Fruit fly (Drosophila melanogaster) whole organism, embryonic: ENCODE data around the gene CG6163.

Source experiments
- Antp ChIP-seq: fragments of 200-800 bp; sonication (Bioruptor generic); optimal IDR thresholded peaks from 3 replicates; lab custom pipeline; 2016; ENCODE audit warnings: missing biosample characterization, missing genetic modification characterization
- Awh ChIP-seq: fragments of 200-800 bp; sonication (Bioruptor generic); IDR thresholded peaks from 2 replicates; pipeline ENCODE4, ENCODE4 v1.3.6; 2022; ENCODE audit warnings: missing biosample characterization, missing genetic modification characterization
- B-H2 ChIP-seq: fragments of 200-800 bp; sonication (Bioruptor generic); optimal IDR thresholded peaks from 2 replicates; lab custom pipeline; 2018; ENCODE audit warnings: missing biosample characterization, mild to moderate bottlenecking, missing genetic modification characterization
- Blimp-1 ChIP-seq: fragments of 200-800 bp; sonication (Bioruptor generic); optimal IDR thresholded peaks from 3 replicates; lab custom pipeline; 2018; ENCODE audit warnings: missing biosample characterization, missing genetic modification characterization, mild to moderate bottlenecking, moderate library complexity, missing genetic modification reagents
- CG10462 ChIP-seq: fragments of 200-800 bp; sonication (Bioruptor generic); optimal IDR thresholded peaks from 2 replicates; lab custom pipeline; 2016; ENCODE audit warnings: missing biosample characterization, missing genetic modification characterization
- CG11093 ChIP-seq: fragments of 200-800 bp; sonication (Bioruptor generic); IDR thresholded peaks from 3 replicates; pipeline ENCODE4 v1.3.6; 2022; ENCODE audit warnings: missing biosample characterization, missing genetic modification characterization
- CG12219 ChIP-seq: fragments of 200-800 bp; sonication (Bioruptor generic); optimal IDR thresholded peaks from 3 replicates; lab custom pipeline; 2018; ENCODE audit warnings: missing biosample characterization, mild to moderate bottlenecking, missing genetic modification characterization
- CG12391 ChIP-seq: fragments of 200-800 bp; sonication (Bioruptor generic); optimal IDR thresholded peaks from 3 replicates; lab custom pipeline; 2018; ENCODE audit warnings: missing biosample characterization, mild to moderate bottlenecking, missing genetic modification characterization, moderate library complexity
- CG31388 ChIP-seq: fragments of 200-800 bp; sonication (Bioruptor generic); optimal IDR thresholded peaks from 2 replicates; lab custom pipeline; 2016; ENCODE audit warnings: missing biosample characterization, missing genetic modification characterization
- CG32772 ChIP-seq: fragments of 200-800 bp; sonication (Bioruptor generic); IDR thresholded peaks from 2 replicates; pipeline ENCODE4 v1.3.6; 2022; ENCODE audit warnings: missing biosample characterization, missing genetic modification characterization
- CG42726 ChIP-seq: fragments of 200-800 bp; sonication (Bioruptor generic); IDR thresholded peaks from 2 replicates; pipeline ENCODE4 v1.3.6; 2022; ENCODE audit warnings: missing biosample characterization, missing genetic modification characterization; ENCODE audit not compliant: partially characterized antibody
- CG6813 ChIP-seq: fragments of 200-800 bp; sonication (Bioruptor generic); optimal IDR thresholded peaks from 2 replicates; lab custom pipeline; 2017; ENCODE audit warnings: missing biosample characterization, missing genetic modification characterization, mild to moderate bottlenecking, moderate library complexity, missing genetic modification reagents
- CG9876 ChIP-seq: fragments of 200-800 bp; sonication (Bioruptor generic); optimal IDR thresholded peaks from 2 replicates; lab custom pipeline; 2016; ENCODE audit warnings: missing biosample characterization, missing genetic modification characterization
- CoRest ChIP-seq: fragments of 200-800 bp; sonication (Bioruptor generic); optimal IDR thresholded peaks from 3 replicates; lab custom pipeline; 2018; ENCODE audit warnings: missing biosample characterization, mild to moderate bottlenecking, missing genetic modification characterization, moderate library complexity
- Dref ChIP-seq: fragments of 200-800 bp; sonication (Bioruptor generic); IDR thresholded peaks from 2 replicates; pipeline ENCODE4 v1.3.6; 2022; ENCODE audit warnings: missing biosample characterization, missing genetic modification characterization
- Ets97D ChIP-seq: fragments of 200-800 bp; sonication (Bioruptor generic); optimal IDR thresholded peaks from 3 replicates; lab custom pipeline; 2016; ENCODE audit warnings: missing biosample characterization, missing genetic modification characterization
- Gug ChIP-seq: fragments of 200-800 bp; sonication (Bioruptor generic); IDR thresholded peaks from 4 replicates; pipeline ENCODE4 v1.3.6; 2022; ENCODE audit warnings: missing biosample characterization, missing genetic modification characterization
- H15 ChIP-seq: fragments of 200-800 bp; sonication (Bioruptor generic); IDR thresholded peaks from 3 replicates; pipeline ENCODE4 v1.3.6; 2022; ENCODE audit warnings: missing biosample characterization, missing genetic modification characterization
- Hmx ChIP-seq: fragments of 200-800 bp; sonication (Bioruptor generic); optimal IDR thresholded peaks from 2 replicates; lab custom pipeline; 2016; ENCODE audit warnings: missing biosample characterization, missing genetic modification characterization
- Lpt ChIP-seq: fragments of >200 bp; optimal IDR thresholded peaks from 2 replicates; lab custom pipeline; 2018; ENCODE audit warnings: missing biosample characterization, missing genetic modification characterization
- Optix ChIP-seq: fragments of 200-800 bp; sonication (Bioruptor generic); IDR thresholded peaks from 3 replicates; pipeline ENCODE4 v1.3.6; 2022; ENCODE audit warnings: missing biosample characterization, missing genetic modification characterization
- Ssrp ChIP-seq: fragments of 200-800 bp; sonication (Bioruptor generic); optimal IDR thresholded peaks from 2 replicates; lab custom pipeline; 2018; ENCODE audit warnings: missing biosample characterization, mild to moderate bottlenecking, missing genetic modification characterization, moderate library complexity
- ab ChIP-seq: fragments of 200-800 bp; sonication (Bioruptor generic); optimal IDR thresholded peaks from 2 replicates; lab custom pipeline; 2016; ENCODE audit warnings: missing biosample characterization, missing genetic modification characterization
- ac ChIP-seq: fragments of 200-800 bp; sonication (Bioruptor generic); optimal IDR thresholded peaks from 3 replicates; lab custom pipeline; 2017; ENCODE audit warnings: missing biosample characterization, mild to moderate bottlenecking, missing genetic modification characterization
- amos ChIP-seq: fragments of 200-800 bp; sonication (Bioruptor generic); IDR thresholded peaks from 2 replicates; pipeline ENCODE4 v1.3.6; 2022; ENCODE audit warnings: missing biosample characterization, missing genetic modification characterization; ENCODE audit not compliant: partially characterized antibody
- ara ChIP-seq: fragments of 200-800 bp; sonication (Bioruptor generic); IDR thresholded peaks from 2 replicates; pipeline ENCODE4 v1.3.6; 2022; ENCODE audit warnings: missing biosample characterization, missing genetic modification characterization
- cas ChIP-seq: fragments of 200-800 bp; sonication (Bioruptor generic); IDR thresholded peaks from 2 replicates; pipeline ENCODE4 v1.3.6; 2022; ENCODE audit warnings: missing biosample characterization, missing genetic modification characterization
- chif ChIP-seq, 2 experiments: fragments of 200-800 bp; sonication (Bioruptor generic); optimal IDR thresholded peaks; 3 replicates each; lab custom pipeline; 2016; ENCODE audit warnings: missing biosample characterization in 2 of 2, missing genetic modification characterization in 2 of 2
- chm ChIP-seq: fragments of 200-800 bp; sonication (Bioruptor generic); IDR thresholded peaks from 2 replicates; pipeline ENCODE4 v1.3.6; 2022; ENCODE audit warnings: missing biosample characterization, missing genetic modification characterization
- cwo ChIP-seq: fragments of 200-800 bp; sonication (Bioruptor generic); optimal IDR thresholded peaks from 3 replicates; lab custom pipeline; 2017; ENCODE audit warnings: missing biosample characterization, missing genetic modification characterization, mild to moderate bottlenecking, moderate library complexity, missing genetic modification reagents
- da ChIP-seq: fragments of 200-800 bp; sonication (Bioruptor generic); optimal IDR thresholded peaks from 2 replicates; lab custom pipeline; 2016; ENCODE audit warnings: missing biosample characterization, missing genetic modification characterization
- dati ChIP-seq: fragments of 200-800 bp; sonication (Bioruptor generic); IDR thresholded peaks from 2 replicates; pipeline ENCODE4 v1.3.6; 2022; ENCODE audit warnings: missing biosample characterization, missing genetic modification characterization
- dimm ChIP-seq: fragments of 200-800 bp; sonication (Bioruptor generic); IDR thresholded peaks from 2 replicates; pipeline ENCODE4 v1.3.6; 2022; ENCODE audit warnings: missing biosample characterization, missing genetic modification characterization
- dysf ChIP-seq: fragments of 200-800 bp; sonication (Bioruptor generic); IDR thresholded peaks from 3 replicates; pipeline ENCODE4 v1.3.6; 2022; ENCODE audit warnings: missing biosample characterization, missing genetic modification characterization
- fd3F ChIP-seq: fragments of 200-800 bp; sonication (Bioruptor generic); optimal IDR thresholded peaks from 2 replicates; lab custom pipeline; 2018; ENCODE audit warnings: missing biosample characterization, mild to moderate bottlenecking, missing genetic modification characterization, moderate library complexity
- gem ChIP-seq: fragments of 200-800 bp; sonication (Bioruptor generic); optimal IDR thresholded peaks from 2 replicates; lab custom pipeline; 2019; ENCODE audit warnings: missing biosample characterization, mild to moderate bottlenecking, missing genetic modification characterization, moderate library complexity
- jigr1 ChIP-seq: fragments of 200-800 bp; sonication (Bioruptor generic); IDR thresholded peaks from 3 replicates; pipeline ENCODE4 v1.3.6; 2022; ENCODE audit warnings: missing biosample characterization, missing genetic modification characterization
- kay ChIP-seq: fragments of 200-800 bp; sonication (Bioruptor generic); optimal IDR thresholded peaks from 2 replicates; lab custom pipeline; 2016; ENCODE audit warnings: missing biosample characterization, missing genetic modification characterization
- kni ChIP-seq: fragments of 200-800 bp; sonication (Bioruptor generic); optimal IDR thresholded peaks from 3 replicates; lab custom pipeline; 2017; ENCODE audit warnings: mild to moderate bottlenecking, missing biosample characterization, missing genetic modification reagents, missing genetic modification characterization
- pan ChIP-seq, 4 experiments: fragments of >200 bp in 3 of 4; fragments of 200-800 bp in 1 of 4; sonication (Bioruptor generic) in 1 of 4; optimal IDR thresholded peaks in 3 of 4; IDR thresholded peaks in 1 of 4; 2 replicates each; pipeline versions ENCODE4 v1.3.6 to Lab custom; 2017 to 2022; ENCODE audit warnings: missing biosample characterization in 2 of 4, missing genetic modification characterization in 2 of 4, mixed read lengths in 1 of 4
- sc ChIP-seq, 3 experiments: fragments of >200 bp in 2 of 3; fragments of 200-800 bp in 1 of 3; sonication (Bioruptor generic) in 1 of 3; optimal IDR thresholded peaks; 2 replicates in 2 of 3; 3 replicates in 1 of 3; lab custom pipeline; 2017; ENCODE audit warnings: mild to moderate bottlenecking in 1 of 3, missing biosample characterization in 1 of 3, missing genetic modification characterization in 1 of 3, missing genetic modification reagents in 1 of 3
- scrt ChIP-seq: fragments of 200-800 bp; sonication (Bioruptor generic); optimal IDR thresholded peaks from 2 replicates; lab custom pipeline; 2018; ENCODE audit warnings: missing biosample characterization, mild to moderate bottlenecking, missing genetic modification characterization, moderate library complexity
- seq ChIP-seq: fragments of 200-800 bp; sonication (Bioruptor generic); IDR thresholded peaks from 2 replicates; pipeline ENCODE4 v1.3.6; 2022; ENCODE audit warnings: missing biosample characterization, missing genetic modification characterization
- sob ChIP-seq: fragments of 200-800 bp; sonication (Bioruptor generic); IDR thresholded peaks from 2 replicates; pipeline ENCODE4 v1.3.6; 2022; ENCODE audit warnings: missing biosample characterization, missing genetic modification characterization
- stc ChIP-seq: fragments of 200-800 bp; sonication (Bioruptor generic); IDR thresholded peaks from 2 replicates; pipeline ENCODE4 v1.3.6; 2022; ENCODE audit warnings: missing biosample characterization, missing genetic modification characterization
- stwl ChIP-seq: fragments of 200-800 bp; sonication (Bioruptor generic); optimal IDR thresholded peaks from 3 replicates; lab custom pipeline; 2018; ENCODE audit warnings: missing biosample characterization, mild to moderate bottlenecking, missing genetic modification characterization, moderate library complexity
- tgo ChIP-seq: fragments of 200-800 bp; sonication (Bioruptor generic); IDR thresholded peaks from 3 replicates; pipeline ENCODE4 v1.3.6; 2022; ENCODE audit warnings: missing biosample characterization, missing genetic modification characterization
- vfl ChIP-seq: fragments of 200-800 bp; sonication (Bioruptor generic); optimal IDR thresholded peaks from 2 replicates; lab custom pipeline; 2016; ENCODE audit warnings: missing biosample characterization, missing genetic modification characterization
- zen2 ChIP-seq: fragments of 200-800 bp; sonication (Bioruptor generic); IDR thresholded peaks from 3 replicates; pipeline ENCODE4 v1.3.6; 2022; ENCODE audit warnings: missing biosample characterization, missing genetic modification characterization; ENCODE audit not compliant: partially characterized antibody

The CG6163 gene

DNA sequence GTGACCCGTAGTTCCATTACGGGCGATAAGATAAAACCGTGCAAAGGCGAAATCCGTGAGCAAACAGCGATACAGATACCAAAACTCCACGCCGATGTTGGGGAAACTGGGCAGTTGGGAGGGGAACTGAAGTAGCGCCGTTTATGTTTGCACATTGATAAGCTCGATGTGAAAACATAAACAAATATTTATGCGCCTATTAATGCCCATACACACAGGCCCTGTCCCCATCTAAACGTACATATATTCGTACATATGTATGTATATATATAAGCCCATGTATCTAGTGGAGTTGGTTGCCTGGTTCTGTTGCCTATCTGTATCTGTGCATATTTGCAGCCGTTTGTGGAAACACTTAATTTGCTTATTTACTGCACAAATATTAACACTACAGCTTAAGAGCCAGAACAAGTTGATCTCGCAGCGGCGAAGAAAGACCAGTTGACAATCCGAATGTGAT lies 10.4 kb downstream of the CG6163 start (continued):
- TF ChIP-seq amos (GFP tag; lab: Robert Waterston, UW) (no peak), seq (GFP tag; lab: Robert Waterston, UW) (peak; percentile 61; the same call in 1 of the 2 replicates), CG12219 (GFP tag; lab: Kevin White, UChicago) (peak; percentile 73), Ets97D (peak; percentile 8), tgo (peak; percentile 39; the same call in 1 of the 3 replicates), gem (tag; lab: Kevin White, UChicago) (peak; percentile 79), kay (GFP tag; lab: Kevin White, UChicago) (peak; percentile 48), ab (no peak), Optix (GFP tag; lab: Robert Waterston, UW) (no peak; the same call in 2 of the 3 replicates), CG31388 (GFP tag; lab: Kevin White, UChicago) (no peak), stc (GFP tag; lab: Robert Waterston, UW) (peak; percentile 58; the same call in 1 of the 2 replicates), Awh (GFP tag; lab: Robert Waterston, UW) (peak; percentile 77), CG9876 (GFP tag; lab: Kevin White, UChicago) (no peak), dimm (GFP tag; lab: Robert Waterston, UW) (no peak), Gug (no peak), zen2 (no peak), ac (GFP tag; lab: Kevin White, UChicago) (peak; percentile 96), vfl (GFP tag; lab: Kevin White, UChicago) (peak; percentile 23), CoRest (tag; lab: Kevin White, UChicago) (peak; percentile 72), CG42726 (GFP tag; lab: Robert Waterston, UW) (no peak), B-H2 (GFP tag; lab: Kevin White, UChicago) (peak; percentile 4), Ssrp (no peak), Hmx (GFP tag; lab: Kevin White, UChicago) (no peak), Dref (GFP tag; lab: Robert Waterston, UW) (no peak), CG32772 (GFP tag; lab: Robert Waterston, UW) (no peak), da (GFP tag; lab: Kevin White, UChicago) (peak; percentile 30), chm (GFP tag; lab: Robert Waterston, UW) (peak; percentile 71; the same call in 1 of the 2 replicates), CG11093 (peak; percentile 27; the same call in 1 of the 3 replicates), pan (optimal IDR thresholded peaks at IDR 0.05; lab: Kevin White, UChicago) (no peak), pan (GFP tag; optimal IDR thresholded peaks at IDR 0.05 in 1 of 2, IDR thresholded peaks at IDR 0.05 in 1 of 2) (peak in 1 of 2 experiments; percentile 66), scrt (GFP tag; lab: Kevin White, UChicago) (peak; percentile 74), sob (GFP tag; lab: Robert Waterston, UW) (peak; percentile 80), CG10462 (GFP tag; lab: Kevin White, UChicago) (peak; percentile 74), ara (GFP tag; lab: Robert Waterston, UW) (0 out of 2 replicates have a peak, but pooled peaks have one; percentile 48), CG12391 (peak; percentile 56), Blimp-1 (GFP tag; lab: Kevin White, UChicago) (peak; percentile 71), kni (peak; percentile 81), jigr1 (GFP tag; lab: Robert Waterston, UW) (no peak), cwo (GFP tag; lab: Kevin White, UChicago) (peak; percentile 62), fd3F (GFP tag; lab: Kevin White, UChicago) (peak; percentile 70), stwl (tag; lab: Kevin White, UChicago) (peak; percentile 31), H15 (GFP tag; lab: Robert Waterston, UW) (no peak), sc (optimal IDR thresholded peaks at IDR 0.05; lab: Kevin White, UChicago) (no peak), sc (GFP tag; optimal IDR thresholded peaks at IDR 0.05; lab: Kevin White, UChicago) (peak; percentile 73), Antp (GFP tag; lab: Kevin White, UChicago) (no peak), dati (GFP tag; lab: Robert Waterston, UW) (peak; percentile 17; the same call in 1 of the 2 replicates), dysf (GFP tag; lab: Robert Waterston, UW) (peak; percentile 39; the same call in 1 of the 3 replicates), CG6813 (GFP tag; lab: Kevin White, UChicago) (peak; percentile 92), cas (GFP tag; lab: Robert Waterston, UW) (no peak), chif (GFP tag; optimal IDR thresholded peaks at IDR 0.05; lab: Kevin White, UChicago) (peak; percentile 53 to 64), Lpt (GFP tag; lab: Kevin White, UChicago) (no peak)
